Worm (Caenorhabditis elegans) whole organism, early embryonic: Measurements from ENCODE around the gene srd-58.

Experiments
- ama-1 ChIP-seq: fragments of 150-350 bp; optimal IDR thresholded peaks from 2 replicates; lab custom pipeline; 2014
- tbx-37 ChIP-seq: fragments of 200-800 bp; sonication (Bioruptor generic); conservative IDR thresholded peaks from 2 replicates; pipeline ENCODE4 v1.3.6; 2022; ENCODE audit warnings: missing genetic modification reagents, missing genetic modification characterization, missing compliant biosample characterization
- tra-4 ChIP-seq: sonication (generic microtip); optimal IDR thresholded peaks from 2 replicates; lab custom pipeline; 2017; ENCODE audit warnings: missing genetic modification characterization, missing compliant biosample characterization

DNA sequence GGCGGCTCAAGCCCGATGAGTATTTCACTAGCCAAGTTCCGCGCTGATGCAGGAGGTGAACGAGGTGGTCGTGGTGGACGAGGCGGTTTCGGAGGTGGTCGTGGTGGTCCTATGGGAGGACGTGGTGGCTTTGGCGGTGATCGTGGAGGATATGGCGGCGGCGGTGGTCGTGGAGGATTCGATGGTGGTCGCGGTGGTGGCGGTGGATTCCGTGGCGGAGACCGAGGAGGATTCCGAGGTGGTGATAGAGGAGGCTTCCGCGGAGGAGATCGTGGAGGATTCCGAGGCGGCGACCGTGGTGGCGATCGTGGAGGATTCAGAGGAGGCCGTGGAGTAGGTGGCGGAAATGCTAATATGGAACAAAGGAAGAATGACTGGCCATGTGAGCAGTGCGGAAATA lies 50.1 kb downstream of the srd-58 start:
- TF ChIP-seq tbx-37 (GFP tag; lab: Robert Waterston, UW), result no peak
- no peak for TF ChIP-seq ama-1 (lab: Kevin White, UChicago)
- TF ChIP-seq tra-4, result no peak
